Fruit fly (Drosophila melanogaster) S2 (cell line): ENCODE results near the gene CG14818.

Experiments used
- CG8478 ChIP-seq: fragments of >200 bp; optimal IDR thresholded peaks from 2 replicates; lab custom pipeline; 2018
- CTCF ChIP-seq, 2 experiments: fragments of >200 bp; optimal IDR thresholded peaks; 2 replicates each; lab custom pipeline; 2018

- TF ChIP-seq CTCF (optimal IDR thresholded peaks at IDR 0.05; lab: Kevin White, UChicago), result no peak
- no peak for TF ChIP-seq CG8478 (lab: Kevin White, UChicago)
Observed at dm6 chrX:1868586-1869111, 10.9 kb downstream of the CG14818 start, which contains the start of the genes CG14803 and Pex5.
